Worm (Caenorhabditis elegans) whole organism, dauer: ENCODE measurements around the gene arid-1.

ENCODE experiments used
- unc-62 ChIP-seq: sonication (generic microtip); optimal IDR thresholded peaks from 2 replicates; lab custom pipeline; 2017; ENCODE audit warnings: missing biosample characterization, missing genetic modification reagents, missing genetic modification characterization

arid-1 gene

DNA sequence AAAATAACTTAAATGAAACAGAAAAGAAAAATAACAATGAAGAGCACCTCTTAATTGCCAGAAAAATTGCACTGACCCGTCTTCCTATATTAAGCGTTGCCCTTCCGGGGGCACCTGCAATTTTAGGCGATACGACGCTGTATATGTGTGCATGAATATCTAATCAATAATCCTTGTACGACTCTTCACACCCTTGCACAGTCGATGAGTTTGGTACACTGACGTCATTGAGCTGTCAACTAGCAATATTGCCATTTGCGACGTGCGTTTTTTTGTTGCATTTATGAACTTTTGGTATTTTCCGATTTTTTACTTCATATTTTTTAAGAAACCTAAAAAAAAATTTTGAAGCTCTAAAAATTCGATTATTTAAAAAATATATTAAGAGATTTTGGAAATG lies 60.1 kb downstream of the arid-1 start, which contains the start of gene kin-34:
Gene kin-34, minus strand, starts transcription at position 101 of the 400 bp plus-strand sequence.
- no peak for TF ChIP-seq unc-62

DNA sequence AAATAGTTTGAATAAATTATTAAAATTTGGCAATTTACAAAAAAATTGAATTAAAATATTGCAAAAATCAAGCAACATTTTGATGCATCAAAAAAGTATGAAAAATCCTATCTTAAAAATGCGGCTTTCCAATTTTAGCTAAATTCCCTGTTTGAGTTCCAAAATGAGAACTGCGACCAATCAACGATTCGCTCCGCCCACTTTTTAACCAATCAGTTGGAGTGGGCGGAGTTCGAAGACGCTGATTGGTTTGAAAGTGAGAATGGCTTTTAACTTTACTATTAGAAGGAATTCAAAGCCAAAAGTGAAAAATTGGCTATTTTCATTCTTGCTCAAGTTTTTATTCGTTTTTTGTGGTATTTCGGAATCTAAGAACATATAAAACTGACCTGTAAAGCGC lies 61.6 kb downstream of the arid-1 start:
- TF ChIP-seq unc-62: no peak

DNA sequence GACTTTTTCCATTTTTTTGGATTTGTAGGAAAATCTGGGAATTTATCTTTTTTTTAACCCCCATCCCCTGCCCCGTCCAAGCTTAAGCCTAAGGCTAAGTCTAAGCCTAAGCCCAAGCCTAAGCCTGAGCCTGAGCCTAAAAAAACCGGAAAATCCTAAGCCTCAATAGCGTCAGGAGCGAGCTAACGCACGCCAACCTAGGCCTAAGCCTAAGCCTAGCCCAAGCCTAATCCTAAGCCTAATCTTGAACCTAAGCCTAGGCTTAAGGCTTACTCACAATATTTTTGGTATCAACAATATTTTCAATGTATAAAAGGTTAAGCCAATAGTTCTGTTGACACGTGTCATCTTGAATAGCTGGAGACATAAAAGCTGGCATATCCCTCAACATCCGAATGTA lies 62.7 kb downstream of the arid-1 start:
- TF ChIP-seq unc-62: no peak
